Fruit fly (Drosophila melanogaster) whole organism, adult: Measurements from ENCODE around the gene CG18081.

Source experiments
- CG11617 ChIP-seq: fragments of 200-800 bp; sonication (Bioruptor generic); optimal IDR thresholded peaks from 2 replicates; lab custom pipeline; 2017; ENCODE audit warnings: mild to moderate bottlenecking, missing biosample characterization, missing genetic modification reagents, missing genetic modification characterization
- CG12768 ChIP-seq: fragments of 200-800 bp; sonication (Bioruptor generic); optimal IDR thresholded peaks from 2 replicates; lab custom pipeline; 2017; ENCODE audit warnings: missing biosample characterization, missing genetic modification characterization, mild to moderate bottlenecking, moderate library complexity, missing genetic modification reagents
- CG14711 ChIP-seq: fragments of 200-800 bp; sonication (Bioruptor generic); optimal IDR thresholded peaks from 2 replicates; lab custom pipeline; 2018; ENCODE audit warnings: missing biosample characterization, mild to moderate bottlenecking, missing genetic modification characterization, moderate library complexity
- CG1620 ChIP-seq: fragments of 200-800 bp; sonication (Bioruptor generic); optimal IDR thresholded peaks from 2 replicates; lab custom pipeline; 2016; ENCODE audit warnings: missing biosample characterization, missing genetic modification characterization
- CG33017 ChIP-seq: fragments of 200-800 bp; sonication (Bioruptor generic); optimal IDR thresholded peaks from 2 replicates; lab custom pipeline; 2018; ENCODE audit warnings: missing biosample characterization, mild to moderate bottlenecking, missing genetic modification characterization, moderate library complexity
- CG5204 ChIP-seq: fragments of 200-800 bp; sonication (Bioruptor generic); optimal IDR thresholded peaks from 2 replicates; lab custom pipeline; 2016; ENCODE audit warnings: missing biosample characterization, missing genetic modification characterization
- CG7045 ChIP-seq: fragments of 200-800 bp; sonication (Bioruptor generic); optimal IDR thresholded peaks from 2 replicates; lab custom pipeline; 2017; ENCODE audit warnings: missing biosample characterization, mild to moderate bottlenecking, missing genetic modification characterization
- CG7101 ChIP-seq: fragments of 200-800 bp; sonication (Bioruptor generic); optimal IDR thresholded peaks from 2 replicates; lab custom pipeline; 2018; ENCODE audit warnings: missing biosample characterization, mild to moderate bottlenecking, missing genetic modification characterization, moderate library complexity
- Clk ChIP-seq: fragments of 200-800 bp; sonication (Bioruptor generic); optimal IDR thresholded peaks from 2 replicates; lab custom pipeline; 2017; ENCODE audit warnings: missing biosample characterization, missing genetic modification characterization
- Crg-1 ChIP-seq: fragments of 200-800 bp; sonication (Bioruptor generic); optimal IDR thresholded peaks from 2 replicates; lab custom pipeline; 2016; ENCODE audit warnings: missing biosample characterization, missing genetic modification characterization
- Hr96 ChIP-seq: fragments of 200-800 bp; sonication (Bioruptor generic); optimal IDR thresholded peaks from 2 replicates; lab custom pipeline; 2016; ENCODE audit warnings: missing biosample characterization, missing genetic modification characterization
- Mnt ChIP-seq: fragments of 200-800 bp; sonication (Bioruptor generic); optimal IDR thresholded peaks from 2 replicates; lab custom pipeline; 2016; ENCODE audit warnings: missing biosample characterization, mild to moderate bottlenecking, missing genetic modification characterization
- bab1 ChIP-seq: fragments of 200-800 bp; sonication (Bioruptor generic); optimal IDR thresholded peaks from 3 replicates; lab custom pipeline; 2019; ENCODE audit warnings: missing biosample characterization, mild to moderate bottlenecking, missing genetic modification characterization, moderate library complexity
- cic ChIP-seq: fragments of 200-800 bp; sonication (Bioruptor generic); optimal IDR thresholded peaks from 2 replicates; lab custom pipeline; 2017; ENCODE audit warnings: missing biosample characterization, mild to moderate bottlenecking, missing genetic modification characterization, moderate library complexity
- cnc ChIP-seq, 2 experiments: fragments of >200 bp; optimal IDR thresholded peaks; 2 replicates each; lab custom pipeline; 2017
- kay ChIP-seq: fragments of 200-800 bp; sonication (Bioruptor generic); peaks from one replicate; lab custom pipeline; 2016; ENCODE audit warnings: missing biosample characterization, missing genetic modification characterization, borderline replicate concordance
- ovo ChIP-seq: fragments of 200-800 bp; sonication (Bioruptor generic); optimal IDR thresholded peaks from 2 replicates; lab custom pipeline; 2016; ENCODE audit warnings: missing biosample characterization, missing genetic modification characterization
- pad ChIP-seq: fragments of 200-800 bp; sonication (Bioruptor generic); optimal IDR thresholded peaks from 3 replicates; lab custom pipeline; 2017; ENCODE audit warnings: missing biosample characterization, missing genetic modification characterization, mild to moderate bottlenecking, moderate library complexity, missing genetic modification reagents
- tj ChIP-seq: fragments of 200-800 bp; sonication (Bioruptor generic); optimal IDR thresholded peaks from 3 replicates; lab custom pipeline; 2017; ENCODE audit warnings: missing biosample characterization, mild to moderate bottlenecking, missing genetic modification characterization, moderate library complexity
- toe ChIP-seq: fragments of 200-800 bp; sonication (Bioruptor generic); optimal IDR thresholded peaks from 2 replicates; lab custom pipeline; 2016; ENCODE audit warnings: missing biosample characterization, missing genetic modification characterization

The CG18081 gene

dm6 chr3L:15834877-15835555 lies at the start of gene CG18081:
Gene CG18081 (minus strand): TSS chr3L:15835388.
- TF ChIP-seq bab1 (GFP tag; lab: Kevin White, UChicago) (peak; percentile 19), ovo (GFP tag; lab: Kevin White, UChicago) (peak; percentile 78), Crg-1 (GFP tag; lab: Kevin White, UChicago) (no peak), Mnt (GFP tag; lab: Kevin White, UChicago) (peak; percentile 42)

- no peak for TF ChIP-seq CG5204 (GFP tag; lab: Kevin White, UChicago)
- TF ChIP-seq CG7045 = no peak
- TF ChIP-seq pad = no peak
- no peak for TF ChIP-seq ovo (GFP tag; lab: Kevin White, UChicago)
Observed at dm6 chr3L:15877520-15877919, 42.3 kb upstream of the CG18081 start.

dm6 chr3L:15856035-15856434 lies 20.8 kb upstream of the CG18081 start:
- TF ChIP-seq cic (GFP tag; lab: Kevin White, UChicago) = no peak
- no peak for TF ChIP-seq Clk (GFP tag; lab: Kevin White, UChicago)
- TF ChIP-seq CG1620 = no peak
- no peak for TF ChIP-seq CG33017 (tag; lab: Kevin White, UChicago)
- no peak for TF ChIP-seq pad
- no peak for TF ChIP-seq Mnt (GFP tag; lab: Kevin White, UChicago)
- TF ChIP-seq CG12768 = no peak
- no peak for TF ChIP-seq Hr96 (GFP tag; lab: Kevin White, UChicago)
- no peak for TF ChIP-seq ovo (GFP tag; lab: Kevin White, UChicago)

dm6 chr3L:15847655-15848054 lies 12.5 kb upstream of the CG18081 start:
- TF ChIP-seq CG14711 (tag; lab: Kevin White, UChicago) (no peak), tj (GFP tag; lab: Kevin White, UChicago) (no peak), CG11617 (GFP tag; lab: Kevin White, UChicago) (no peak), CG12768 (no peak), Crg-1 (GFP tag; lab: Kevin White, UChicago) (no peak), toe (GFP tag; lab: Kevin White, UChicago) (no peak), cic (GFP tag; lab: Kevin White, UChicago) (no peak), Clk (GFP tag; lab: Kevin White, UChicago) (no peak), pad (no peak), Mnt (GFP tag; lab: Kevin White, UChicago) (no peak), CG1620 (no peak), ovo (GFP tag; lab: Kevin White, UChicago) (no peak)

- TF ChIP-seq CG7045 = no peak
- TF ChIP-seq CG5204 (GFP tag; lab: Kevin White, UChicago) = no peak
- no peak for TF ChIP-seq CG11617 (GFP tag; lab: Kevin White, UChicago)
Observed at dm6 chr3L:15847224-15847623, 12.0 kb upstream of the CG18081 start.

- no peak for TF ChIP-seq Mnt (GFP tag; lab: Kevin White, UChicago)
- no peak for TF ChIP-seq Crg-1 (GFP tag; lab: Kevin White, UChicago)
- no peak for TF ChIP-seq bab1 (GFP tag; lab: Kevin White, UChicago)
- TF ChIP-seq tj (GFP tag; lab: Kevin White, UChicago) = no peak
- no peak for TF ChIP-seq ovo (GFP tag; lab: Kevin White, UChicago)
- TF ChIP-seq Hr96 (GFP tag; lab: Kevin White, UChicago) = no peak
- TF ChIP-seq CG33017 (tag; lab: Kevin White, UChicago) = no peak
- no peak for TF ChIP-seq CG7045
- TF ChIP-seq Clk (GFP tag; lab: Kevin White, UChicago) = no peak
Observed at dm6 chr3L:15844577-15844976, 9.4 kb upstream of the CG18081 start.

dm6 chr3L:15843962-15844361 lies 8.8 kb upstream of the CG18081 start, which contains the start of gene meru:
Gene meru (minus strand): TSS chr3L:15844062.
- no peak for TF ChIP-seq cic (GFP tag; lab: Kevin White, UChicago)
- TF ChIP-seq CG12768 = no peak
- TF ChIP-seq cnc (optimal IDR thresholded peaks at IDR 0.05; lab: Kevin White, UChicago) = no peak
- TF ChIP-seq CG7101 (tag; lab: Kevin White, UChicago) = no peak
- TF ChIP-seq CG5204 (GFP tag; lab: Kevin White, UChicago) = no peak
- TF ChIP-seq ovo (GFP tag; lab: Kevin White, UChicago) = no peak
- no peak for TF ChIP-seq CG1620
- TF ChIP-seq CG14711 (tag; lab: Kevin White, UChicago) = no peak
- no peak for TF ChIP-seq tj (GFP tag; lab: Kevin White, UChicago)
- no peak for TF ChIP-seq kay (GFP tag; lab: Kevin White, UChicago)
- no peak for TF ChIP-seq Crg-1 (GFP tag; lab: Kevin White, UChicago)
- TF ChIP-seq Clk (GFP tag; lab: Kevin White, UChicago) = no peak
- no peak for TF ChIP-seq CG11617 (GFP tag; lab: Kevin White, UChicago)
